Fruit fly (Drosophila melanogaster) whole organism, embryonic: Measurements from ENCODE around the gene e.

Experiments used
- Awh ChIP-seq: fragments of 200-800 bp; sonication (Bioruptor generic); IDR thresholded peaks from 2 replicates; pipeline ENCODE4, ENCODE4 v1.3.6; 2022; ENCODE audit warnings: missing biosample characterization, missing genetic modification characterization
- CG10321 ChIP-seq: fragments of 200-800 bp; sonication (Bioruptor generic); IDR thresholded peaks from 2 replicates; pipeline ENCODE4 v1.3.6; 2022; ENCODE audit warnings: missing biosample characterization, missing genetic modification characterization
- CG11504 ChIP-seq: fragments of 200-800 bp; sonication (Bioruptor generic); optimal IDR thresholded peaks from 3 replicates; lab custom pipeline; 2019; ENCODE audit warnings: missing biosample characterization, mild to moderate bottlenecking, missing genetic modification characterization, moderate library complexity
- CG11723 ChIP-seq: fragments of 200-800 bp; sonication (Bioruptor generic); optimal IDR thresholded peaks from 2 replicates; lab custom pipeline; 2017; ENCODE audit warnings: missing biosample characterization, mild to moderate bottlenecking, missing genetic modification characterization
- CG12769 ChIP-seq: fragments of 200-800 bp; sonication (Bioruptor generic); optimal IDR thresholded peaks from 2 replicates; lab custom pipeline; 2019; ENCODE audit warnings: missing biosample characterization, mild to moderate bottlenecking, missing genetic modification characterization, moderate library complexity
- CG13287 ChIP-seq: fragments of 200-800 bp; sonication (Bioruptor generic); IDR thresholded peaks from 2 replicates; pipeline ENCODE4 v1.3.6; 2022; ENCODE audit warnings: missing biosample characterization, missing genetic modification characterization; ENCODE audit not compliant: partially characterized antibody
- CG17829 ChIP-seq: fragments of 200-800 bp; optimal IDR thresholded peaks from 2 replicates; lab custom pipeline; 2019; ENCODE audit warnings: missing biosample characterization, mild to moderate bottlenecking, missing genetic modification characterization, moderate library complexity
- CG2202 ChIP-seq: fragments of 200-800 bp; sonication (Bioruptor generic); optimal IDR thresholded peaks from 2 replicates; lab custom pipeline; 2018; ENCODE audit warnings: missing biosample characterization, mild to moderate bottlenecking, missing genetic modification characterization
- CG31224 ChIP-seq: fragments of 200-800 bp; sonication (Bioruptor generic); IDR thresholded peaks from 2 replicates; pipeline ENCODE4 v1.3.6; 2022; ENCODE audit warnings: missing biosample characterization, missing genetic modification characterization
- CG34224 ChIP-seq: fragments of 200-800 bp; sonication (Bioruptor generic); IDR thresholded peaks from 3 replicates; pipeline ENCODE4 v1.3.6; 2022; ENCODE audit warnings: missing biosample characterization, missing genetic modification characterization; ENCODE audit not compliant: partially characterized antibody
- CG4360 ChIP-seq: fragments of 200-800 bp; sonication (Bioruptor generic); IDR thresholded peaks from 2 replicates; pipeline ENCODE4 v1.3.6; 2022; ENCODE audit warnings: missing biosample characterization, missing genetic modification characterization
- CG43689 ChIP-seq: fragments of 200-800 bp; sonication (Bioruptor generic); IDR thresholded peaks from 2 replicates; pipeline ENCODE4 v1.3.6; 2022; ENCODE audit warnings: missing biosample characterization, missing genetic modification characterization
- CG4707 ChIP-seq: fragments of 200-800 bp; sonication (Bioruptor generic); optimal IDR thresholded peaks from 2 replicates; lab custom pipeline; 2018; ENCODE audit warnings: missing biosample characterization, mild to moderate bottlenecking, missing genetic modification characterization, moderate library complexity
- CG6791 ChIP-seq: fragments of 200-800 bp; sonication (Bioruptor generic); IDR thresholded peaks from 3 replicates; pipeline ENCODE4 v1.3.6; 2022; ENCODE audit warnings: missing biosample characterization, missing genetic modification characterization; ENCODE audit not compliant: partially characterized antibody
- CG7556 ChIP-seq: fragments of 200-800 bp; sonication (Bioruptor generic); optimal IDR thresholded peaks from 2 replicates; lab custom pipeline; 2017; ENCODE audit warnings: missing biosample characterization, mild to moderate bottlenecking, missing genetic modification characterization
- CG7786 ChIP-seq: fragments of 200-800 bp; sonication (Bioruptor generic); optimal IDR thresholded peaks from 2 replicates; lab custom pipeline; 2016; ENCODE audit warnings: missing biosample characterization, missing genetic modification characterization
- CG8290 ChIP-seq, 3 experiments: fragments of 200-800 bp; sonication (Bioruptor generic); optimal IDR thresholded peaks; 2 replicates each; lab custom pipeline; 2016 to 2019; ENCODE audit warnings: missing biosample characterization in 3 of 3, missing genetic modification characterization in 3 of 3, mild to moderate bottlenecking in 2 of 3, moderate library complexity in 1 of 3
- CG8388 ChIP-seq: fragments of 200-800 bp; sonication (Bioruptor generic); optimal IDR thresholded peaks from 2 replicates; lab custom pipeline; 2019; ENCODE audit warnings: missing biosample characterization, mild to moderate bottlenecking, missing genetic modification characterization, moderate library complexity
- CG9797 ChIP-seq: fragments of 200-800 bp; sonication (Bioruptor generic); optimal IDR thresholded peaks from 3 replicates; lab custom pipeline; 2018; ENCODE audit warnings: missing biosample characterization, mild to moderate bottlenecking, missing genetic modification characterization
- MBD-R2 ChIP-seq: fragments of 200-800 bp; sonication (Bioruptor generic); IDR thresholded peaks from 2 replicates; pipeline ENCODE4 v1.3.6; 2022; ENCODE audit warnings: missing biosample characterization, missing genetic modification characterization
- Meics ChIP-seq: fragments of 200-800 bp; sonication (Bioruptor generic); optimal IDR thresholded peaks from 2 replicates; lab custom pipeline; 2017; ENCODE audit warnings: missing biosample characterization, mild to moderate bottlenecking, missing genetic modification characterization
- NK7.1 ChIP-seq: fragments of 200-800 bp; sonication (Bioruptor generic); optimal IDR thresholded peaks from 3 replicates; lab custom pipeline; 2016; ENCODE audit warnings: missing biosample characterization, missing genetic modification characterization
- Optix ChIP-seq: fragments of 200-800 bp; sonication (Bioruptor generic); IDR thresholded peaks from 3 replicates; pipeline ENCODE4 v1.3.6; 2022; ENCODE audit warnings: missing biosample characterization, missing genetic modification characterization
- Pdp1 ChIP-seq, 2 experiments: fragments of 200-800 bp; sonication (Bioruptor generic); optimal IDR thresholded peaks; 3 replicates each; lab custom pipeline; 2016; ENCODE audit warnings: missing biosample characterization in 2 of 2, missing genetic modification characterization in 2 of 2, mild to moderate bottlenecking in 1 of 2, moderate library complexity in 1 of 2
- Ptx1 ChIP-seq: fragments of 200-800 bp; sonication (Bioruptor generic); IDR thresholded peaks from 2 replicates; pipeline ENCODE4 v1.3.6; 2022; ENCODE audit warnings: missing biosample characterization, missing genetic modification characterization
- Taf1 ChIP-seq: fragments of 200-800 bp; sonication (Bioruptor generic); IDR thresholded peaks from 2 replicates; pipeline ENCODE4 v1.3.6; 2022; ENCODE audit warnings: missing biosample characterization, missing genetic modification characterization
- Tbp ChIP-seq: fragments of >200 bp; optimal IDR thresholded peaks from 2 replicates; lab custom pipeline; 2018; ENCODE audit warnings: missing biosample characterization, missing genetic modification characterization
- aop ChIP-seq: fragments of 200-800 bp; sonication (Bioruptor generic); IDR thresholded peaks from 2 replicates; pipeline ENCODE4 v1.3.6; 2022; ENCODE audit warnings: missing biosample characterization, missing genetic modification characterization
- ash1 ChIP-seq: fragments of 200-800 bp; sonication (Bioruptor generic); optimal IDR thresholded peaks from 2 replicates; lab custom pipeline; 2018; ENCODE audit warnings: missing biosample characterization, mild to moderate bottlenecking, missing genetic modification characterization
- bab2 ChIP-seq: fragments of 200-800 bp; sonication (Bioruptor generic); optimal IDR thresholded peaks from 2 replicates; lab custom pipeline; 2016; ENCODE audit warnings: missing biosample characterization, missing genetic modification characterization
- chinmo ChIP-seq: fragments of 200-800 bp; sonication (Bioruptor generic); IDR thresholded peaks from 4 replicates; pipeline ENCODE4 v1.3.6; 2022; ENCODE audit warnings: missing biosample characterization, missing genetic modification characterization; ENCODE audit not compliant: partially characterized antibody
- corto ChIP-seq: fragments of 200-800 bp; sonication (Bioruptor generic); optimal IDR thresholded peaks from 2 replicates; lab custom pipeline; 2016; ENCODE audit warnings: missing biosample characterization, mild to moderate bottlenecking, missing genetic modification characterization, moderate library complexity
- dati ChIP-seq: fragments of 200-800 bp; sonication (Bioruptor generic); IDR thresholded peaks from 2 replicates; pipeline ENCODE4 v1.3.6; 2022; ENCODE audit warnings: missing biosample characterization, missing genetic modification characterization
- dm ChIP-seq: fragments of 200-800 bp; sonication (Bioruptor generic); optimal IDR thresholded peaks from 3 replicates; lab custom pipeline; 2016; ENCODE audit warnings: missing biosample characterization, missing genetic modification characterization
- dmrt99B ChIP-seq: fragments of 200-800 bp; sonication (Bioruptor generic); optimal IDR thresholded peaks from 2 replicates; lab custom pipeline; 2018; ENCODE audit warnings: missing biosample characterization, mild to moderate bottlenecking, missing genetic modification characterization, moderate library complexity
- gem ChIP-seq: fragments of 200-800 bp; sonication (Bioruptor generic); optimal IDR thresholded peaks from 2 replicates; lab custom pipeline; 2019; ENCODE audit warnings: missing biosample characterization, mild to moderate bottlenecking, missing genetic modification characterization, moderate library complexity
- jing ChIP-seq: fragments of 200-800 bp; sonication (Bioruptor generic); optimal IDR thresholded peaks from 2 replicates; lab custom pipeline; 2018; ENCODE audit warnings: missing biosample characterization, mild to moderate bottlenecking, missing genetic modification characterization
- lov ChIP-seq, 2 experiments: fragments of 200-800 bp in 1 of 2; fragments of >200 bp in 1 of 2; sonication (Bioruptor generic) in 1 of 2; IDR thresholded peaks in 1 of 2; optimal IDR thresholded peaks in 1 of 2; 2 replicates in 1 of 2; 3 replicates in 1 of 2; pipeline versions ENCODE4 v1.3.6 to Lab custom; 2017 to 2022; ENCODE audit warnings: missing biosample characterization in 1 of 2, missing genetic modification characterization in 1 of 2
- pros ChIP-seq: fragments of 200-800 bp; sonication (Bioruptor generic); optimal IDR thresholded peaks from 3 replicates; lab custom pipeline; 2019; ENCODE audit warnings: missing biosample characterization, mild to moderate bottlenecking, missing genetic modification characterization, moderate library complexity
- ro ChIP-seq: fragments of 200-800 bp; sonication (Bioruptor generic); IDR thresholded peaks from 2 replicates; pipeline ENCODE4 v1.3.6; 2022; ENCODE audit warnings: missing biosample characterization, missing genetic modification characterization
- schlank ChIP-seq: fragments of 200-800 bp; sonication (Bioruptor generic); optimal IDR thresholded peaks from 2 replicates; lab custom pipeline; 2018; ENCODE audit warnings: missing biosample characterization, mild to moderate bottlenecking, missing genetic modification characterization
- sens-2 ChIP-seq: fragments of 200-800 bp; sonication (Bioruptor generic); IDR thresholded peaks from 2 replicates; pipeline ENCODE4 v1.3.6; 2022; ENCODE audit warnings: missing biosample characterization, missing genetic modification characterization
- sima ChIP-seq: fragments of 200-800 bp; sonication (Bioruptor generic); optimal IDR thresholded peaks from 2 replicates; lab custom pipeline; 2016; ENCODE audit warnings: missing biosample characterization, missing genetic modification characterization
- slbo ChIP-seq: fragments of 200-800 bp; sonication (Bioruptor generic); IDR thresholded peaks from 2 replicates; pipeline ENCODE4 v1.3.6; 2022; ENCODE audit warnings: missing biosample characterization, missing genetic modification characterization
- slou ChIP-seq: fragments of 200-800 bp; sonication (Bioruptor generic); optimal IDR thresholded peaks from 3 replicates; lab custom pipeline; 2016; ENCODE audit warnings: missing biosample characterization, missing genetic modification characterization
- sqz ChIP-seq: fragments of 200-800 bp; sonication (Bioruptor generic); optimal IDR thresholded peaks from 3 replicates; lab custom pipeline; 2018; ENCODE audit warnings: missing biosample characterization, mild to moderate bottlenecking, missing genetic modification characterization
- tin ChIP-seq: fragments of 200-800 bp; sonication (Bioruptor generic); optimal IDR thresholded peaks from 3 replicates; lab custom pipeline; 2016; ENCODE audit warnings: missing biosample characterization, missing genetic modification characterization
- tna ChIP-seq: fragments of 200-800 bp; sonication (Bioruptor generic); IDR thresholded peaks from 2 replicates; pipeline ENCODE4 v1.3.6; 2022; ENCODE audit warnings: missing biosample characterization, missing genetic modification characterization; ENCODE audit not compliant: partially characterized antibody
- ttk ChIP-seq: fragments of 200-800 bp; sonication (Bioruptor generic); IDR thresholded peaks from 2 replicates; pipeline ENCODE4 v2.1.2; 2022; ENCODE audit warnings: missing biosample characterization, missing genetic modification characterization
- vfl ChIP-seq: fragments of 200-800 bp; sonication (Bioruptor generic); optimal IDR thresholded peaks from 2 replicates; lab custom pipeline; 2016; ENCODE audit warnings: missing biosample characterization, missing genetic modification characterization

e gene

DNA sequence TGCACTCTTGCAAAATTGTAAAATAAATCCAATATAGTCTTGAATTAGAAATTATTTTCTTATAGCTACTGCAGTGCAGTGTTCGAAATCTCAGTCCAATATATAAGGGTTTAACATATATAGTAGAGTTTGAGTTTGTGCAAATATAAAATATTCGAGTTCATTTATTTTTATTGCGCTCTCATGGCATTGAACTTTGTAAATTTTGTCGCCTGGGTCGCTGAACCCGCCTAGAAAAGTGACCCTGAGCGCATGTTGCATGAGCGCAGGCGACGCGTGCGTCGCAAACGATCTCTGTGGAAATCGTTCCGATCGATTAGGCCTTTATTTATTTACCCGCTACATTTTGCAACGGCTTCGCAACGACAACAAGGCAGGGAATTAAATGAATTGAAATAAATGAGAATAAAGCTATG lies 37.0 kb downstream of the e start (continued):
- TF ChIP-seq CG11504, result peak; percentile 31
- no peak for TF ChIP-seq CG10321 (GFP tag; lab: Robert Waterston, UW)
- TF ChIP-seq chinmo (GFP tag; lab: Robert Waterston, UW), result no peak
- TF ChIP-seq pros, result no peak
- no peak for TF ChIP-seq NK7.1 (GFP tag; lab: Kevin White, UChicago)
- TF ChIP-seq Meics (GFP tag; lab: Kevin White, UChicago), result no peak
- TF ChIP-seq slou (GFP tag; lab: Kevin White, UChicago), result no peak
- no peak for TF ChIP-seq tin
- no peak for TF ChIP-seq dm
- peak; percentile 21; the same call in 1 of the 2 replicates for TF ChIP-seq slbo (GFP tag; lab: Robert Waterston, UW)
- no peak for TF ChIP-seq jing (GFP tag; lab: Kevin White, UChicago)
- TF ChIP-seq CG4707 (GFP tag; lab: Kevin White, UChicago), result no peak
- no peak for TF ChIP-seq sima
- TF ChIP-seq ttk (GFP tag; lab: Robert Waterston, UW), result no peak
- no peak for TF ChIP-seq CG6791
- TF ChIP-seq MBD-R2 (GFP tag; lab: Robert Waterston, UW), result no peak
- peak; percentile 56 for TF ChIP-seq gem (tag; lab: Kevin White, UChicago)
- TF ChIP-seq vfl (GFP tag; lab: Kevin White, UChicago), result no peak
- no peak for TF ChIP-seq CG31224
- TF ChIP-seq Ptx1 (GFP tag; lab: Robert Waterston, UW), result peak; percentile 39
- TF ChIP-seq bab2 (GFP tag; lab: Kevin White, UChicago), result peak; percentile 28
- no peak for TF ChIP-seq ro
- no peak for TF ChIP-seq CG2202 (tag; lab: Kevin White, UChicago)
- no peak; the same call in 1 of the 2 replicates for TF ChIP-seq Awh (GFP tag; lab: Robert Waterston, UW)
- no peak for TF ChIP-seq CG7786 (GFP tag; lab: Kevin White, UChicago)
- no peak for TF ChIP-seq sens-2 (GFP tag; lab: Robert Waterston, UW)
- no peak for TF ChIP-seq CG11723 (GFP tag; lab: Kevin White, UChicago)
- no peak for TF ChIP-seq aop (GFP tag; lab: Robert Waterston, UW)
- 0 out of 3 replicates have a peak, but pooled peaks have one; percentile 14 for TF ChIP-seq Optix (GFP tag; lab: Robert Waterston, UW)
- TF ChIP-seq Taf1 (GFP tag; lab: Robert Waterston, UW), result no peak
- no peak for TF ChIP-seq CG12769 (tag; lab: Kevin White, UChicago)
- no peak for TF ChIP-seq sqz
- TF ChIP-seq ash1 (GFP tag; lab: Kevin White, UChicago), result no peak
- TF ChIP-seq CG8290 (GFP tag; optimal IDR thresholded peaks at IDR 0.05; lab: Kevin White, UChicago), result no peak
- no peak for TF ChIP-seq CG8290 (tag; optimal IDR thresholded peaks at IDR 0.05; lab: Kevin White, UChicago)
- no peak for TF ChIP-seq tna
- TF ChIP-seq CG43689 (GFP tag; lab: Robert Waterston, UW), result no peak
- TF ChIP-seq corto (GFP tag; lab: Kevin White, UChicago), result no peak
- TF ChIP-seq CG34224 (GFP tag; lab: Robert Waterston, UW), result no peak
- TF ChIP-seq dmrt99B, result no peak
- peak; percentile 25 for TF ChIP-seq CG8388
- no peak for TF ChIP-seq CG4360 (GFP tag; lab: Robert Waterston, UW)
- no peak for TF ChIP-seq CG9797 (GFP tag; lab: Kevin White, UChicago)
- peak in 1 of 2 experiments; percentile 15 for TF ChIP-seq Pdp1 (GFP tag; optimal IDR thresholded peaks at IDR 0.05; lab: Kevin White, UChicago)
- peak; percentile 23 for TF ChIP-seq CG17829 (tag; lab: Kevin White, UChicago)
- TF ChIP-seq CG7556, result peak; percentile 55
- no peak for TF ChIP-seq schlank (tag; lab: Kevin White, UChicago)
- no peak for TF ChIP-seq lov (optimal IDR thresholded peaks at IDR 0.05; lab: Kevin White, UChicago)
- no peak for TF ChIP-seq lov (GFP tag; IDR thresholded peaks at IDR 0.05; lab: Robert Waterston, UW)
- TF ChIP-seq CG13287 (GFP tag; lab: Robert Waterston, UW), result no peak
- no peak for TF ChIP-seq Tbp (GFP tag; lab: Kevin White, UChicago)
- no peak for TF ChIP-seq dati (GFP tag; lab: Robert Waterston, UW)
